Fruit fly (Drosophila melanogaster) whole organism, embryonic: ENCODE measurements around the gene CG1074.

Experiments used
- Blimp-1 ChIP-seq: fragments of 200-800 bp; sonication (Bioruptor generic); optimal IDR thresholded peaks from 3 replicates; lab custom pipeline; 2018; ENCODE audit warnings: missing biosample characterization, missing genetic modification characterization, mild to moderate bottlenecking, moderate library complexity, missing genetic modification reagents
- CG1024 ChIP-seq: fragments of 200-800 bp; sonication (Bioruptor generic); IDR thresholded peaks from 2 replicates; pipeline ENCODE4 v1.3.6; 2022; ENCODE audit warnings: missing biosample characterization, missing genetic modification characterization
- CG10654 ChIP-seq: fragments of 200-800 bp; sonication (Bioruptor generic); optimal IDR thresholded peaks from 2 replicates; lab custom pipeline; 2016; ENCODE audit warnings: missing biosample characterization, missing genetic modification characterization
- CG10959 ChIP-seq: fragments of 200-800 bp; sonication (Bioruptor generic); IDR thresholded peaks from 2 replicates; pipeline ENCODE4 v1.3.6; 2022; ENCODE audit warnings: missing biosample characterization, missing genetic modification characterization
- CG12071 ChIP-seq: fragments of 200-800 bp; sonication (Bioruptor generic); optimal IDR thresholded peaks from 3 replicates; lab custom pipeline; 2018; ENCODE audit warnings: missing biosample characterization, mild to moderate bottlenecking, missing genetic modification characterization
- CG12104 ChIP-seq: fragments of 200-800 bp; sonication (Bioruptor generic); optimal IDR thresholded peaks from 3 replicates; lab custom pipeline; 2016; ENCODE audit warnings: missing biosample characterization, missing genetic modification characterization
- CG14050 ChIP-seq: fragments of 200-800 bp; sonication (Bioruptor generic); IDR thresholded peaks from 3 replicates; pipeline ENCODE4 v1.3.6; 2022; ENCODE audit warnings: missing biosample characterization, missing genetic modification characterization
- CG14441 ChIP-seq: fragments of 200-800 bp; sonication (Bioruptor generic); IDR thresholded peaks from 2 replicates; pipeline ENCODE4 v1.3.6; 2022; ENCODE audit warnings: missing biosample characterization, missing genetic modification characterization
- CG14710 ChIP-seq: fragments of 200-800 bp; sonication (Bioruptor generic); optimal IDR thresholded peaks from 3 replicates; lab custom pipeline; 2019; ENCODE audit warnings: missing biosample characterization, mild to moderate bottlenecking, missing genetic modification characterization, moderate library complexity
- CG1529 ChIP-seq: fragments of 200-800 bp; sonication (Bioruptor generic); optimal IDR thresholded peaks from 3 replicates; lab custom pipeline; 2018; ENCODE audit warnings: missing biosample characterization, missing genetic modification characterization
- CG16863 ChIP-seq: fragments of 200-800 bp; sonication (Bioruptor generic); optimal IDR thresholded peaks from 3 replicates; lab custom pipeline; 2016; ENCODE audit warnings: missing biosample characterization, missing genetic modification characterization
- CG17829 ChIP-seq: fragments of 200-800 bp; optimal IDR thresholded peaks from 2 replicates; lab custom pipeline; 2019; ENCODE audit warnings: missing biosample characterization, mild to moderate bottlenecking, missing genetic modification characterization, moderate library complexity
- CG18262 ChIP-seq: fragments of 200-800 bp; optimal IDR thresholded peaks from 3 replicates; lab custom pipeline; 2019; ENCODE audit warnings: missing biosample characterization, mild to moderate bottlenecking, missing genetic modification characterization, moderate library complexity
- CG34224 ChIP-seq: fragments of 200-800 bp; sonication (Bioruptor generic); IDR thresholded peaks from 3 replicates; pipeline ENCODE4 v1.3.6; 2022; ENCODE audit warnings: missing biosample characterization, missing genetic modification characterization; ENCODE audit not compliant: partially characterized antibody
- CG34376 ChIP-seq: fragments of 200-800 bp; sonication (Bioruptor generic); optimal IDR thresholded peaks from 2 replicates; lab custom pipeline; 2018; ENCODE audit warnings: missing biosample characterization, mild to moderate bottlenecking, missing genetic modification characterization
- CG34422 ChIP-seq: fragments of 200-800 bp; sonication (Bioruptor generic); IDR thresholded peaks from 3 replicates; pipeline ENCODE4 v1.3.6; 2022; ENCODE audit warnings: missing biosample characterization, missing genetic modification characterization
- CG3838 ChIP-seq: fragments of 200-800 bp; sonication (Bioruptor generic); optimal IDR thresholded peaks from 3 replicates; lab custom pipeline; 2016; ENCODE audit warnings: missing biosample characterization, missing genetic modification characterization
- CG3847 ChIP-seq: fragments of 200-800 bp; sonication (Bioruptor generic); IDR thresholded peaks from 2 replicates; pipeline ENCODE4 v1.3.6; 2022; ENCODE audit warnings: missing biosample characterization, missing genetic modification characterization
- CG4328 ChIP-seq: fragments of 200-800 bp; sonication (Bioruptor generic); optimal IDR thresholded peaks from 3 replicates; lab custom pipeline; 2017; ENCODE audit warnings: missing biosample characterization, missing genetic modification reagents, missing genetic modification characterization
- CG43689 ChIP-seq: fragments of 200-800 bp; sonication (Bioruptor generic); IDR thresholded peaks from 2 replicates; pipeline ENCODE4 v1.3.6; 2022; ENCODE audit warnings: missing biosample characterization, missing genetic modification characterization
- CG7357 ChIP-seq: fragments of 200-800 bp; sonication (Bioruptor generic); IDR thresholded peaks from 3 replicates; pipeline ENCODE4 v1.3.6; 2022; ENCODE audit warnings: missing biosample characterization, missing genetic modification characterization
- Chrac-16 ChIP-seq: fragments of 200-800 bp; sonication (Bioruptor generic); optimal IDR thresholded peaks from 3 replicates; lab custom pipeline; 2016; ENCODE audit warnings: missing biosample characterization, missing genetic modification characterization
- Doc2 ChIP-seq: fragments of 200-800 bp; sonication (Bioruptor generic); IDR thresholded peaks from 2 replicates; pipeline ENCODE4 v1.3.6; 2022; ENCODE audit warnings: missing biosample characterization, missing genetic modification characterization
- E2f1 ChIP-seq: fragments of 200-800 bp; sonication (Bioruptor generic); IDR thresholded peaks from 2 replicates; pipeline ENCODE4 v1.3.6; 2022; ENCODE audit warnings: missing biosample characterization, missing genetic modification characterization
- Ets65A ChIP-seq: fragments of 200-800 bp; sonication (Bioruptor generic); peaks from one replicate; lab custom pipeline; 2016; ENCODE audit warnings: missing biosample characterization, missing genetic modification characterization
- Ets97D ChIP-seq: fragments of 200-800 bp; sonication (Bioruptor generic); optimal IDR thresholded peaks from 3 replicates; lab custom pipeline; 2016; ENCODE audit warnings: missing biosample characterization, missing genetic modification characterization
- HmgD ChIP-seq: fragments of 200-800 bp; sonication (Bioruptor generic); optimal IDR thresholded peaks from 3 replicates; lab custom pipeline; 2016; ENCODE audit warnings: missing biosample characterization, missing genetic modification characterization
- Hr51 ChIP-seq, 2 experiments: fragments of 200-800 bp; sonication (Bioruptor generic); optimal IDR thresholded peaks; 2 replicates in 1 of 2; 3 replicates in 1 of 2; lab custom pipeline; 2016 to 2018; ENCODE audit warnings: missing biosample characterization in 2 of 2, missing genetic modification characterization in 2 of 2, mild to moderate bottlenecking in 1 of 2, moderate library complexity in 1 of 2
- Mad ChIP-seq: fragments of 200-800 bp; sonication (Bioruptor generic); optimal IDR thresholded peaks from 2 replicates; lab custom pipeline; 2016; ENCODE audit warnings: missing biosample characterization, missing genetic modification characterization
- Neu2 ChIP-seq: fragments of 200-800 bp; sonication (Bioruptor generic); optimal IDR thresholded peaks from 3 replicates; lab custom pipeline; 2016; ENCODE audit warnings: missing biosample characterization, missing genetic modification characterization, borderline replicate concordance
- Opbp ChIP-seq: fragments of 200-800 bp; sonication (Bioruptor generic); IDR thresholded peaks from 3 replicates; pipeline ENCODE4 v1.3.6; 2022; ENCODE audit warnings: missing biosample characterization, missing genetic modification characterization; ENCODE audit not compliant: partially characterized antibody
- Pdp1 ChIP-seq, 2 experiments: fragments of 200-800 bp; sonication (Bioruptor generic); optimal IDR thresholded peaks; 3 replicates each; lab custom pipeline; 2016; ENCODE audit warnings: missing biosample characterization in 2 of 2, missing genetic modification characterization in 2 of 2, mild to moderate bottlenecking in 1 of 2, moderate library complexity in 1 of 2
- chinmo ChIP-seq: fragments of 200-800 bp; sonication (Bioruptor generic); IDR thresholded peaks from 4 replicates; pipeline ENCODE4 v1.3.6; 2022; ENCODE audit warnings: missing biosample characterization, missing genetic modification characterization; ENCODE audit not compliant: partially characterized antibody
- ewg ChIP-seq: fragments of 200-800 bp; sonication (Bioruptor generic); optimal IDR thresholded peaks from 3 replicates; lab custom pipeline; 2017; ENCODE audit warnings: mild to moderate bottlenecking, missing biosample characterization, missing genetic modification reagents, missing genetic modification characterization
- fd64A ChIP-seq: fragments of 200-800 bp; sonication (Bioruptor generic); optimal IDR thresholded peaks from 3 replicates; lab custom pipeline; 2018; ENCODE audit warnings: missing biosample characterization, mild to moderate bottlenecking, missing genetic modification characterization
- fu2 ChIP-seq: fragments of 200-800 bp; sonication (Bioruptor generic); optimal IDR thresholded peaks from 2 replicates; lab custom pipeline; 2016; ENCODE audit warnings: missing biosample characterization, missing genetic modification characterization
- lola ChIP-seq, 3 experiments: fragments of >200 bp in 2 of 3; fragments of 200-800 bp in 1 of 3; sonication (Bioruptor generic) in 1 of 3; optimal IDR thresholded peaks; 2 replicates each; lab custom pipeline; 2017 to 2019; ENCODE audit warnings: missing biosample characterization in 3 of 3, missing genetic modification characterization in 3 of 3, mild to moderate bottlenecking in 1 of 3, moderate library complexity in 1 of 3
- nau ChIP-seq: fragments of 200-800 bp; sonication (Bioruptor generic); optimal IDR thresholded peaks from 3 replicates; lab custom pipeline; 2017; ENCODE audit warnings: missing biosample characterization, mild to moderate bottlenecking, missing genetic modification characterization, missing genetic modification reagents
- nom ChIP-seq: fragments of 200-800 bp; sonication (Bioruptor generic); optimal IDR thresholded peaks from 2 replicates; lab custom pipeline; 2017; ENCODE audit warnings: missing biosample characterization, missing genetic modification characterization, mild to moderate bottlenecking, moderate library complexity, missing genetic modification reagents
- odd ChIP-seq: fragments of 200-800 bp; sonication (Bioruptor generic); optimal IDR thresholded peaks from 2 replicates; lab custom pipeline; 2017; ENCODE audit warnings: missing biosample characterization, mild to moderate bottlenecking, missing genetic modification characterization
- onecut ChIP-seq: fragments of 200-800 bp; sonication (Bioruptor generic); IDR thresholded peaks from 2 replicates; pipeline ENCODE4 v1.3.6; 2022; ENCODE audit warnings: missing biosample characterization, missing genetic modification characterization
- otp ChIP-seq: fragments of 200-800 bp; sonication (Bioruptor generic); IDR thresholded peaks from 3 replicates; pipeline ENCODE4, ENCODE4 v1.3.6; 2022; ENCODE audit warnings: missing biosample characterization, missing genetic modification characterization
- sd ChIP-seq: fragments of 200-800 bp; sonication (Bioruptor generic); optimal IDR thresholded peaks from 3 replicates; lab custom pipeline; 2018; ENCODE audit warnings: missing biosample characterization, mild to moderate bottlenecking, missing genetic modification characterization, moderate library complexity
- vvl ChIP-seq: fragments of 200-800 bp; sonication (Bioruptor generic); IDR thresholded peaks from 2 replicates; pipeline ENCODE4 v1.3.6; 2022; ENCODE audit warnings: missing biosample characterization, missing genetic modification characterization

CG1074 gene

dm6 chr3R:4466894-4467293 lies 33.1 kb downstream of the CG1074 start (continued):
- TF ChIP-seq CG3838 (GFP tag; lab: Kevin White, UChicago) = no peak

- TF ChIP-seq HmgD (GFP tag; lab: Kevin White, UChicago) = no peak
- no peak for TF ChIP-seq odd
- TF ChIP-seq chinmo (GFP tag; lab: Robert Waterston, UW) = 0 out of 4 replicates have a peak, but pooled peaks have one; percentile 16
- TF ChIP-seq Ets97D (GFP tag; lab: Kevin White, UChicago) = no peak
- TF ChIP-seq Ets65A (GFP tag; lab: Kevin White, UChicago) = peak; percentile 77
- TF ChIP-seq sd (tag; lab: Kevin White, UChicago) = peak; percentile 91
- peak; percentile 28 for TF ChIP-seq Blimp-1 (GFP tag; lab: Kevin White, UChicago)
- TF ChIP-seq vvl (GFP tag; lab: Robert Waterston, UW) = peak; percentile 31; the same call in 1 of the 2 replicates
- peak; percentile 84 for TF ChIP-seq nom (GFP tag; lab: Kevin White, UChicago)
These were observed 35.2 kb downstream of the CG1074 start for dm6 chr3R:4468926-4469325.

- TF ChIP-seq CG34422 (no peak), CG12071 (no peak), Pdp1 (GFP tag; optimal IDR thresholded peaks at IDR 0.05; lab: Kevin White, UChicago) (peak in 1 of 2 experiments; percentile 92), CG14050 (GFP tag; lab: Robert Waterston, UW) (no peak)
- TF ChIP-seq, all 482 proteins: peak for 1
These were observed 36.9 kb downstream of the CG1074 start for dm6 chr3R:4470695-4471046.

- TF ChIP-seq CG1024 (GFP tag; lab: Robert Waterston, UW) (0 out of 2 replicates have a peak, but pooled peaks have one; percentile 17), Neu2 (GFP tag; lab: Kevin White, UChicago) (no peak), nau (GFP tag; lab: Kevin White, UChicago) (no peak), CG3847 (GFP tag; lab: Robert Waterston, UW) (no peak), CG7357 (GFP tag; lab: Robert Waterston, UW) (no peak), CG34376 (GFP tag; lab: Kevin White, UChicago) (peak; percentile 85), otp (GFP tag; lab: Robert Waterston, UW) (no peak), CG1529 (GFP tag; lab: Kevin White, UChicago) (no peak), ewg (GFP tag; lab: Kevin White, UChicago) (no peak), fu2 (GFP tag; lab: Kevin White, UChicago) (no peak), CG14441 (no peak), Hr51 (GFP tag; optimal IDR thresholded peaks at IDR 0.05; lab: Kevin White, UChicago) (no peak), Mad (no peak), CG10654 (GFP tag; lab: Kevin White, UChicago) (no peak), CG10959 (GFP tag; lab: Robert Waterston, UW) (no peak), CG17829 (no peak), CG16863 (no peak), Opbp (no peak), sd (tag; lab: Kevin White, UChicago) (no peak), CG18262 (no peak), CG12104 (GFP tag; lab: Kevin White, UChicago) (no peak), onecut (peak; percentile 15; the same call in 1 of the 2 replicates), CG12071 (no peak), Doc2 (GFP tag; lab: Robert Waterston, UW) (no peak), fd64A (GFP tag; lab: Kevin White, UChicago) (no peak), odd (no peak), Chrac-16 (GFP tag; lab: Kevin White, UChicago) (no peak), CG4328 (no peak), CG14710 (no peak), lola (GFP tag; optimal IDR thresholded peaks at IDR 0.05; lab: Kevin White, UChicago) (no peak), CG34224 (GFP tag; lab: Robert Waterston, UW) (peak; percentile 29; the same call in 1 of the 3 replicates), E2f1 (GFP tag; lab: Robert Waterston, UW) (no peak), CG43689 (GFP tag; lab: Robert Waterston, UW) (no peak)
These were observed 37.4 kb downstream of the CG1074 start for dm6 chr3R:4471047-4471751.
